Fruit fly (Drosophila melanogaster): ENCODE measurements around the gene Pink1.

dm6 chrX:6706570-6707306, 23.1 kb downstream of the Pink1 start:
- TF ChIP-seq CG8478 (optimal IDR thresholded peaks at IDR 0.05), result no peak
- TF ChIP-seq pan (optimal IDR thresholded peaks at IDR 0.05), result no peak
- TF ChIP-seq psq (optimal IDR thresholded peaks at IDR 0.05), result no peak
- peak in 1 of 2 experiments; percentile 59 for TF ChIP-seq EcR (GFP tag; optimal IDR thresholded peaks at IDR 0.05)

Data from whole organism.